Worm (Caenorhabditis elegans) whole organism, L1 larva: Measurements from ENCODE around the gene acs-6.
A peak's percentile ranks its signal among the peaks of the same experiment; 100 is the strongest.

ENCODE experiments used
- C16A3.4 ChIP-seq: fragments of 150-350 bp; optimal IDR thresholded peaks from 2 replicates; lab custom pipeline; 2014; ENCODE audit warnings: missing biosample characterization, missing genetic modification characterization
- F16B12.6 ChIP-seq: fragments of 150-350 bp; optimal IDR thresholded peaks from 2 replicates; lab custom pipeline; 2014; ENCODE audit warnings: missing biosample characterization, missing genetic modification characterization
- Y116A8C.19 ChIP-seq: sonication (generic microtip); optimal IDR thresholded peaks from 2 replicates; lab custom pipeline; 2016; ENCODE audit warnings: missing compliant biosample characterization, missing genetic modification characterization, borderline replicate concordance
- aha-1 ChIP-seq: fragments of 150-350 bp; optimal IDR thresholded peaks from 2 replicates; lab custom pipeline; 2014; ENCODE audit warnings: missing biosample characterization, missing genetic modification characterization
- ama-1 ChIP-seq: fragments of 150-350 bp; optimal IDR thresholded peaks from 2 replicates; lab custom pipeline; 2014
- blmp-1 ChIP-seq: fragments of 150-350 bp; optimal IDR thresholded peaks from 2 replicates; lab custom pipeline; 2014; ENCODE audit warnings: missing biosample characterization, missing genetic modification characterization
- ceh-63 ChIP-seq: fragments of 200-800 bp; sonication (Bioruptor generic); optimal IDR thresholded peaks from 2 replicates; lab custom pipeline; 2018; ENCODE audit warnings: mild to moderate bottlenecking, missing genetic modification characterization, missing compliant biosample characterization
- ceh-8 ChIP-seq: fragments of 200-800 bp; sonication (Bioruptor generic); optimal IDR thresholded peaks from 2 replicates; lab custom pipeline; 2018; ENCODE audit warnings: mild to moderate bottlenecking, missing genetic modification characterization, moderate library complexity, missing compliant biosample characterization
- ceh-82 ChIP-seq, 3 experiments: fragments of 150-350 bp in 1 of 3; sonication (generic microtip) in 2 of 3; optimal IDR thresholded peaks; 2 replicates each; lab custom pipeline; 2014 to 2017; ENCODE audit warnings: missing biosample characterization in 3 of 3, missing genetic modification characterization in 3 of 3
- ceh-90 ChIP-seq: sonication (generic microtip); optimal IDR thresholded peaks from 2 replicates; lab custom pipeline; 2016; ENCODE audit warnings: missing genetic modification characterization, missing compliant biosample characterization
- ces-1 ChIP-seq: fragments of 150-350 bp; optimal IDR thresholded peaks from 2 replicates; lab custom pipeline; 2014; ENCODE audit warnings: missing biosample characterization, missing genetic modification reagents, missing genetic modification characterization
- dpl-1 ChIP-seq, 3 experiments: fragments of 150-350 bp in 2 of 3; sonication (generic microtip) in 1 of 3; optimal IDR thresholded peaks; 2 replicates each; lab custom pipeline; 2014 to 2017; ENCODE audit warnings: missing biosample characterization in 3 of 3, missing genetic modification characterization in 3 of 3, missing genetic modification reagents in 3 of 3
- efl-3 ChIP-seq: fragments of 200-800 bp; sonication (Bioruptor generic); optimal IDR thresholded peaks from 2 replicates; lab custom pipeline; 2018; ENCODE audit warnings: mild to moderate bottlenecking, missing genetic modification characterization, missing compliant biosample characterization
- elt-2 ChIP-seq: sonication (generic microtip); optimal IDR thresholded peaks from 2 replicates; lab custom pipeline; 2016; ENCODE audit warnings: missing genetic modification characterization, mild to moderate bottlenecking, inconsistent platforms, missing compliant biosample characterization, missing genetic modification reagents
- elt-3 ChIP-seq, 6 experiments: fragments of 150-350 bp in 1 of 6; sonication (generic microtip); optimal IDR thresholded peaks; 2 replicates each; lab custom pipeline; 2017 to 2018; ENCODE audit warnings: missing biosample characterization in 6 of 6, missing genetic modification characterization in 6 of 6, inconsistent platforms in 1 of 6
- fkh-10 ChIP-seq: sonication (generic microtip); optimal IDR thresholded peaks from 2 replicates; lab custom pipeline; 2017; ENCODE audit warnings: missing biosample characterization, missing genetic modification reagents, missing genetic modification characterization
- fkh-8 ChIP-seq: sonication (generic microtip); optimal IDR thresholded peaks from 2 replicates; lab custom pipeline; 2016; ENCODE audit warnings: mild to moderate bottlenecking, missing genetic modification characterization, missing compliant biosample characterization
- grh-1 ChIP-seq: fragments of 200-800 bp; sonication (Bioruptor generic); IDR thresholded peaks from 2 replicates; pipeline ENCODE4 v1.3.6; 2022; ENCODE audit warnings: missing genetic modification reagents, missing genetic modification characterization, missing compliant biosample characterization
- hlh-4 ChIP-seq: sonication (generic microtip); optimal IDR thresholded peaks from 2 replicates; lab custom pipeline; 2016; ENCODE audit warnings: mild to moderate bottlenecking, missing genetic modification characterization, missing compliant biosample characterization
- jun-1 ChIP-seq: fragments of 150-350 bp; optimal IDR thresholded peaks from 2 replicates; lab custom pipeline; 2014; ENCODE audit warnings: missing biosample characterization, missing genetic modification reagents, missing genetic modification characterization
- lin-13 ChIP-seq: fragments of 150-350 bp; optimal IDR thresholded peaks from 2 replicates; lab custom pipeline; 2014; ENCODE audit warnings: missing biosample characterization, missing genetic modification reagents, missing genetic modification characterization
- lin-14 ChIP-seq: fragments of 200-800 bp; sonication (Bioruptor generic); optimal IDR thresholded peaks from 2 replicates; lab custom pipeline; 2018; ENCODE audit warnings: mild to moderate bottlenecking, missing genetic modification characterization, moderate library complexity, missing compliant biosample characterization
- lin-15B ChIP-seq: fragments of 150-350 bp; sonication (generic microtip); optimal IDR thresholded peaks from 3 replicates; lab custom pipeline; 2014; ENCODE audit warnings: missing biosample characterization, missing genetic modification characterization
- lin-35 ChIP-seq, 2 experiments: fragments of 150-350 bp; optimal IDR thresholded peaks; 2 replicates each; lab custom pipeline; 2014; ENCODE audit warnings: missing biosample characterization in 2 of 2, missing genetic modification characterization in 2 of 2, missing genetic modification reagents in 2 of 2
- lir-3 ChIP-seq: sonication (generic microtip); optimal IDR thresholded peaks from 2 replicates; lab custom pipeline; 2016; ENCODE audit warnings: mild to moderate bottlenecking, missing genetic modification characterization, moderate library complexity, missing compliant biosample characterization; ENCODE audit not compliant: poor library complexity
- lsy-2 ChIP-seq, 2 experiments: fragments of 150-350 bp; optimal IDR thresholded peaks; 2 replicates each; lab custom pipeline; 2014; ENCODE audit warnings: missing biosample characterization in 2 of 2, missing genetic modification characterization in 2 of 2
- mab-9 ChIP-seq: fragments of 200-800 bp; sonication (Bioruptor generic); IDR thresholded peaks from 2 replicates; pipeline ENCODE4 v1.3.6; 2022; ENCODE audit warnings: missing genetic modification reagents, missing genetic modification characterization, missing compliant biosample characterization
- mdl-1 ChIP-seq, 2 experiments: fragments of 150-350 bp; optimal IDR thresholded peaks; 2 replicates each; lab custom pipeline; 2014 to 2017; ENCODE audit warnings: missing biosample characterization in 2 of 2, missing genetic modification characterization in 2 of 2, inconsistent platforms in 1 of 2
- mef-2 ChIP-seq: fragments of 150-350 bp; optimal IDR thresholded peaks from 2 replicates; lab custom pipeline; 2014; ENCODE audit warnings: missing biosample characterization, missing genetic modification characterization
- nhr-11 ChIP-seq: fragments of 150-350 bp; optimal IDR thresholded peaks from 2 replicates; lab custom pipeline; 2014; ENCODE audit warnings: missing biosample characterization, missing genetic modification characterization
- nhr-12 ChIP-seq: sonication (generic microtip); optimal IDR thresholded peaks from 2 replicates; lab custom pipeline; 2017; ENCODE audit warnings: missing biosample characterization, missing genetic modification characterization
- nhr-28 ChIP-seq: fragments of 150-350 bp; optimal IDR thresholded peaks from 2 replicates; lab custom pipeline; 2014; ENCODE audit warnings: missing biosample characterization, missing genetic modification characterization
- nhr-47 ChIP-seq: sonication (generic microtip); optimal IDR thresholded peaks from 2 replicates; lab custom pipeline; 2016; ENCODE audit warnings: mild to moderate bottlenecking, missing genetic modification characterization, moderate library complexity, missing compliant biosample characterization
- nhr-71 ChIP-seq: sonication (generic microtip); optimal IDR thresholded peaks from 2 replicates; lab custom pipeline; 2016; ENCODE audit warnings: mild to moderate bottlenecking, missing genetic modification characterization, moderate library complexity, missing compliant biosample characterization
- nhr-77 ChIP-seq: fragments of 150-350 bp; optimal IDR thresholded peaks from 2 replicates; lab custom pipeline; 2014; ENCODE audit warnings: missing biosample characterization, missing genetic modification characterization
- nhr-84 ChIP-seq: sonication (generic microtip); optimal IDR thresholded peaks from 2 replicates; lab custom pipeline; 2017; ENCODE audit warnings: missing biosample characterization, missing genetic modification characterization
- nhr-90 ChIP-seq: sonication (generic microtip); optimal IDR thresholded peaks from 2 replicates; lab custom pipeline; 2016; ENCODE audit warnings: mild to moderate bottlenecking, missing genetic modification characterization, missing compliant biosample characterization; ENCODE audit not compliant: poor library complexity
- pax-3 ChIP-seq: fragments of 200-800 bp; sonication (Bioruptor generic); optimal IDR thresholded peaks from 2 replicates; lab custom pipeline; 2018; ENCODE audit warnings: mild to moderate bottlenecking, missing genetic modification characterization, moderate library complexity, missing compliant biosample characterization
- rnt-1 ChIP-seq: sonication (generic microtip); optimal IDR thresholded peaks from 2 replicates; lab custom pipeline; 2016; ENCODE audit warnings: mild to moderate bottlenecking, missing genetic modification characterization, moderate library complexity, missing compliant biosample characterization
- snpc-4 ChIP-seq: fragments of 150-350 bp; optimal IDR thresholded peaks from 2 replicates; lab custom pipeline; 2014; ENCODE audit warnings: missing biosample characterization, missing genetic modification characterization
- snu-23 ChIP-seq: sonication (generic microtip); optimal IDR thresholded peaks from 2 replicates; lab custom pipeline; 2016; ENCODE audit warnings: missing genetic modification characterization, missing compliant biosample characterization
- sox-4 ChIP-seq: sonication (generic microtip); optimal IDR thresholded peaks from 2 replicates; lab custom pipeline; 2016; ENCODE audit warnings: missing genetic modification characterization, missing compliant biosample characterization
- sup-37 ChIP-seq: fragments of 200-800 bp; sonication (Bioruptor generic); optimal IDR thresholded peaks from 2 replicates; lab custom pipeline; 2018; ENCODE audit warnings: mild to moderate bottlenecking, missing genetic modification characterization, missing compliant biosample characterization
- tbx-2 ChIP-seq: sonication (generic microtip); optimal IDR thresholded peaks from 2 replicates; lab custom pipeline; 2016; ENCODE audit warnings: missing genetic modification characterization, missing compliant biosample characterization
- tlp-1 ChIP-seq: fragments of 150-350 bp; optimal IDR thresholded peaks from 2 replicates; lab custom pipeline; 2014; ENCODE audit warnings: missing biosample characterization, missing genetic modification characterization
- unc-130 ChIP-seq: fragments of 150-350 bp; optimal IDR thresholded peaks from 2 replicates; lab custom pipeline; 2017; ENCODE audit warnings: missing biosample characterization, missing genetic modification characterization, inconsistent platforms
- vab-15 ChIP-seq: sonication (generic microtip); optimal IDR thresholded peaks from 2 replicates; lab custom pipeline; 2017; ENCODE audit warnings: missing genotype, mild to moderate bottlenecking, missing genetic modification characterization, missing compliant biosample characterization
- xbp-1 ChIP-seq: sonication (generic microtip); optimal IDR thresholded peaks from 2 replicates; lab custom pipeline; 2016; ENCODE audit warnings: missing genetic modification characterization, missing compliant biosample characterization
- zag-1 ChIP-seq: fragments of 150-350 bp; optimal IDR thresholded peaks from 2 replicates; lab custom pipeline; 2014; ENCODE audit warnings: missing biosample characterization, missing genetic modification characterization
- ztf-11 ChIP-seq, 2 experiments: sonication (generic microtip); optimal IDR thresholded peaks; 2 replicates each; lab custom pipeline; 2016 to 2017; ENCODE audit warnings: missing genetic modification characterization in 2 of 2, missing biosample characterization in 1 of 2, missing compliant biosample characterization in 1 of 2
- ztf-4 ChIP-seq: fragments of 150-350 bp; optimal IDR thresholded peaks from 2 replicates; lab custom pipeline; 2014; ENCODE audit warnings: missing biosample characterization, missing genetic modification characterization

The acs-6 gene

ce11 chrII:7111012-7111656 lies 49.3 kb downstream of the acs-6 start (continued):
- no peak for TF ChIP-seq nhr-90 (tag; lab: Kevin White, UChicago)
- TF ChIP-seq ceh-90 (tag; lab: Kevin White, UChicago), result no peak
- TF ChIP-seq lsy-2 (tag; optimal IDR thresholded peaks at IDR 0.05; lab: Kevin White, UChicago), result peak in 1 of 2 experiments; percentile 56
- TF ChIP-seq vab-15 (tag; lab: Kevin White, UChicago), result no peak
- TF ChIP-seq nhr-28, result no peak
- no peak for TF ChIP-seq ztf-4 (tag; lab: Kevin White, UChicago)
- TF ChIP-seq ceh-8 (GFP tag; lab: Kevin White, UChicago), result no peak
- no peak for TF ChIP-seq lin-15B (tag; lab: Kevin White, UChicago)
- no peak for TF ChIP-seq blmp-1 (tag; lab: Kevin White, UChicago)
- peak; percentile 12 for TF ChIP-seq nhr-71 (tag; lab: Kevin White, UChicago)
- TF ChIP-seq sup-37, result no peak
- no peak for TF ChIP-seq C16A3.4 (tag; lab: Kevin White, UChicago)
- no peak for TF ChIP-seq nhr-12
- TF ChIP-seq F16B12.6, result peak; percentile 13
- TF ChIP-seq nhr-47 (tag; lab: Kevin White, UChicago), result no peak
- no peak for TF ChIP-seq zag-1 (tag; lab: Kevin White, UChicago)
- no peak for TF ChIP-seq pax-3
- TF ChIP-seq ceh-82 (tag; optimal IDR thresholded peaks at IDR 0.05; lab: Kevin White, UChicago), result peak in 2 of 3 experiments; percentile 20 to 44
- no peak for TF ChIP-seq mab-9 (GFP tag; lab: Robert Waterston, UW)
- TF ChIP-seq sox-4, result no peak
- TF ChIP-seq lir-3, result no peak
- TF ChIP-seq ceh-63 (GFP tag; lab: Kevin White, UChicago), result no peak
- no peak for TF ChIP-seq hlh-4 (tag; lab: Kevin White, UChicago)
- TF ChIP-seq mdl-1 (tag; optimal IDR thresholded peaks at IDR 0.05; lab: Kevin White, UChicago), result no peak
- TF ChIP-seq fkh-10 (GFP tag; lab: Kevin White, UChicago), result peak; percentile 71
- TF ChIP-seq fkh-8 (tag; lab: Kevin White, UChicago), result peak; percentile 34
- no peak for TF ChIP-seq tlp-1 (tag; lab: Kevin White, UChicago)
- TF ChIP-seq, all 84 proteins: peak for 9

- TF ChIP-seq rnt-1 (peak; percentile 53), ces-1 (GFP tag; lab: Kevin White, UChicago) (no peak), pax-3 (no peak), F16B12.6 (peak; percentile 94), nhr-71 (tag; lab: Kevin White, UChicago) (peak; percentile 53), snu-23 (GFP tag; lab: Kevin White, UChicago) (peak; percentile 69), dpl-1 (GFP tag; optimal IDR thresholded peaks at IDR 0.05; lab: Kevin White, UChicago) (peak; percentile 21 to 69 (median 68)), Y116A8C.19 (tag; lab: Kevin White, UChicago) (no peak), nhr-11 (tag; lab: Kevin White, UChicago) (no peak), nhr-47 (tag; lab: Kevin White, UChicago) (peak; percentile 55), ama-1 (lab: Kevin White, UChicago) (no peak), mef-2 (tag; lab: Kevin White, UChicago) (no peak), lin-35 (GFP tag; optimal IDR thresholded peaks at IDR 0.05; lab: Kevin White, UChicago) (peak; percentile 51 to 68), elt-2 (tag; lab: Kevin White, UChicago) (no peak), efl-3 (GFP tag; lab: Kevin White, UChicago) (no peak), xbp-1 (tag; lab: Kevin White, UChicago) (peak; percentile 44), elt-3 (tag; optimal IDR thresholded peaks at IDR 0.05; lab: Kevin White, UChicago) (no peak), nhr-77 (tag; lab: Kevin White, UChicago) (no peak), unc-130 (tag; lab: Kevin White, UChicago) (peak; percentile 40), lin-13 (no peak), snpc-4 (tag; lab: Kevin White, UChicago) (peak; percentile 23), grh-1 (no peak), ztf-11 (tag; optimal IDR thresholded peaks at IDR 0.05; lab: Kevin White, UChicago) (no peak), tbx-2 (tag; lab: Kevin White, UChicago) (no peak), sup-37 (no peak), aha-1 (tag; lab: Kevin White, UChicago) (no peak), nhr-12 (no peak), mdl-1 (tag; optimal IDR thresholded peaks at IDR 0.05; lab: Kevin White, UChicago) (peak in 1 of 2 experiments; percentile 36), tlp-1 (tag; lab: Kevin White, UChicago) (no peak), jun-1 (tag; lab: Kevin White, UChicago) (peak; percentile 30), lin-14 (GFP tag; lab: Kevin White, UChicago) (no peak), nhr-84 (tag; lab: Kevin White, UChicago) (no peak)
Observed at ce11 chrII:7111657-7112049, 49.8 kb downstream of the acs-6 start, which contains the start of gene F10E7.5. TSS of gene F10E7.5 (plus strand) at chrII:7111978.
